Worm (Caenorhabditis elegans): Measurements from ENCODE around the gene R13D11.10.

DNA sequence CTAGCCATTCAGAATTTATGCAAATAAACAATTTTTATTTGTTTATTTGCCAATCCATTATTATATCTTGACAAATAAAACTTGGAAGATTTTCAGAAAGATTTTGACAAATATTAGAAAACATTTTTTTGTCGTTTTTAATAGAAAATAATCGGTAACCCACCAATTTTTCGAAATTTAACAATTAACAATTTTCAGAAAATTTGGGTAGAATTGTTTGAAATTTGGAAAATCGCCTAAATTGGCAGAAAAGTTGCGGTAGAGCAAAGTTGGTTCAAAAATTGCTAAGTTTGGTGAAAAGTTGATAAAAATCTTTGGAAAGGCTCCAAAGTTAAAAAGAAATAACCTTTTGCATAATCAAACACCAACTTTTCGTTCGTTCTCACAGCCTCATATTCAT, 4.7 kb downstream of the R13D11.10 start:
- TF ChIP-seq blmp-1 (tag; optimal IDR thresholded peaks at IDR 0.05) (no peak), lsy-2 (tag; optimal IDR thresholded peaks at IDR 0.05) (no peak), ham-2 (GFP tag; optimal IDR thresholded peaks at IDR 0.05) (no peak), nhr-12 (tag; optimal IDR thresholded peaks at IDR 0.05) (no peak), elt-1 (tag; optimal IDR thresholded peaks at IDR 0.05; ENCODE audit: borderline replicate concordance, insufficient read depth) (no peak), lin-13 (tag; optimal IDR thresholded peaks at IDR 0.05) (no peak), snpc-4 (tag; optimal IDR thresholded peaks at IDR 0.05) (no peak), hlh-1 (tag; optimal IDR thresholded peaks at IDR 0.05) (no peak)

Measured in whole organism, mixed stage, embryonic.